Worm (Caenorhabditis elegans) whole organism, early embryonic: ENCODE data around the gene K07G6.1.
A peak's percentile ranks its signal among the peaks of the same experiment; 100 is the strongest.

Source experiments
- B0310.2 ChIP-seq: sonication (generic microtip); optimal IDR thresholded peaks from 2 replicates; lab custom pipeline; 2016; ENCODE audit warnings: mild to moderate bottlenecking, missing genetic modification characterization, missing compliant biosample characterization
- F13C5.2 ChIP-seq: sonication (generic microtip); optimal IDR thresholded peaks from 2 replicates; lab custom pipeline; 2017; ENCODE audit warnings: mild to moderate bottlenecking, missing genetic modification characterization, inconsistent platforms, missing compliant biosample characterization
- aly-1 ChIP-seq: sonication (generic microtip); optimal IDR thresholded peaks from 2 replicates; lab custom pipeline; 2016; ENCODE audit warnings: missing genetic modification characterization, missing compliant biosample characterization
- ama-1 ChIP-seq: fragments of 150-350 bp; optimal IDR thresholded peaks from 2 replicates; lab custom pipeline; 2014
- ceh-13 ChIP-seq: fragments of 200-800 bp; sonication (Bioruptor generic); optimal IDR thresholded peaks from 2 replicates; lab custom pipeline; 2018; ENCODE audit warnings: mild to moderate bottlenecking, missing genetic modification characterization, missing compliant biosample characterization
- ceh-36 ChIP-seq: sonication (generic microtip); optimal IDR thresholded peaks from 2 replicates; lab custom pipeline; 2016; ENCODE audit warnings: missing genetic modification characterization, inconsistent platforms, missing compliant biosample characterization
- ets-7 ChIP-seq: sonication (generic microtip); optimal IDR thresholded peaks from 2 replicates; lab custom pipeline; 2016; ENCODE audit warnings: missing genotype, missing genetic modification characterization, missing compliant biosample characterization
- flt-1 ChIP-seq: fragments of 200-800 bp; sonication (Bioruptor generic); IDR thresholded peaks from 2 replicates; pipeline ENCODE4 v1.3.6; 2022; ENCODE audit warnings: missing genetic modification characterization, missing compliant biosample characterization
- hmbx-1 ChIP-seq: sonication (generic microtip); optimal IDR thresholded peaks from 2 replicates; lab custom pipeline; 2016; ENCODE audit warnings: mild to moderate bottlenecking, missing genetic modification characterization, missing compliant biosample characterization
- hmg-4 ChIP-seq: fragments of 200-800 bp; sonication (Bioruptor generic); optimal IDR thresholded peaks from 2 replicates; lab custom pipeline; 2018; ENCODE audit warnings: mild to moderate bottlenecking, missing genetic modification characterization, missing compliant biosample characterization
- hnd-1 ChIP-seq: sonication (generic microtip); optimal IDR thresholded peaks from 2 replicates; lab custom pipeline; 2016; ENCODE audit warnings: missing genetic modification characterization, missing compliant biosample characterization
- pes-1 ChIP-seq: fragments of 200-800 bp; sonication (Bioruptor generic); IDR thresholded peaks from 2 replicates; pipeline ENCODE4 v1.3.6; 2022; ENCODE audit warnings: missing genetic modification reagents, missing genetic modification characterization, missing compliant biosample characterization
- scrt-1 ChIP-seq: fragments of 200-800 bp; sonication (Bioruptor generic); IDR thresholded peaks from 2 replicates; pipeline ENCODE4 v1.3.6; 2022; ENCODE audit warnings: missing genetic modification characterization, missing compliant biosample characterization
- sea-1 ChIP-seq: fragments of 200-800 bp; sonication (Bioruptor generic); conservative IDR thresholded peaks from 2 replicates; pipeline ENCODE4 v1.3.6; 2022; ENCODE audit warnings: missing genetic modification characterization, missing compliant biosample characterization
- tbx-11 ChIP-seq: fragments of 200-800 bp; sonication (Bioruptor generic); IDR thresholded peaks from 2 replicates; pipeline ENCODE4 v1.3.6; 2022; ENCODE audit warnings: missing genetic modification characterization, missing compliant biosample characterization
- tbx-37 ChIP-seq: fragments of 200-800 bp; sonication (Bioruptor generic); conservative IDR thresholded peaks from 2 replicates; pipeline ENCODE4 v1.3.6; 2022; ENCODE audit warnings: missing genetic modification reagents, missing genetic modification characterization, missing compliant biosample characterization
- tra-4 ChIP-seq: sonication (generic microtip); optimal IDR thresholded peaks from 2 replicates; lab custom pipeline; 2017; ENCODE audit warnings: missing genetic modification characterization, missing compliant biosample characterization

The K07G6.1 gene

ce11 chrII:1712938-1713337, 28.4 kb upstream of the K07G6.1 start, which contains the start of gene btb-7:
Gene btb-7, plus strand, starts transcription at chrII:1713238.
- TF ChIP-seq tbx-37: no peak
- TF ChIP-seq pes-1: no peak
- no peak for TF ChIP-seq ceh-13 (GFP tag; lab: Kevin White, UChicago)
- TF ChIP-seq flt-1 (GFP tag; lab: Robert Waterston, UW): no peak
- no peak for TF ChIP-seq ama-1 (lab: Kevin White, UChicago)
- no peak for TF ChIP-seq ets-7

- TF ChIP-seq ceh-13 (GFP tag; lab: Kevin White, UChicago): peak; percentile 1
- TF ChIP-seq hmg-4 (GFP tag; lab: Kevin White, UChicago): no peak
These were observed 26.5 kb upstream of the K07G6.1 start, which contains the start of gene btb-6 for ce11 chrII:1714772-1715353. Gene btb-6, plus strand, starts transcription at chrII:1715303.

DNA sequence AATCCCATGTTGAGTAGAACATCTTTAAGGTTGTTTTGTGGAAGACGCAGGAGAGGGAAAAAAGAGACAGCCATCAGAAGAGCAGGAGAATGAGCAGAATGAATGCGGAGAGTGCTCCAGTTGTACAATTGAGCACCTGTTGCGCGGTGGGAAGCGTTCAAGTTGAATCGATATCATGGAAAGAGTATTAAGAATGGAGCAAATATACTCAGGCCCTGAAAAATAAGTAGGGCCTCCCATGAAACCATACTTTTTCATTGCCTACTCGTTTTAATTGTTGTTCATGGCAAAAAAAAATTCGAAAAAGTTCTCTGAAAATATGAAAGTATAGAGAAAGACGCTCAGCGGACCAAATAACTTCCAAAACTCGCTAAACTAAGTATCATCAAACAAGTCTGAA, 22.2 kb upstream of the K07G6.1 start, which contains the start of gene fbxb-48:
TSS of gene fbxb-48 (minus strand) at position 101 of the 400 bp plus-strand sequence.
- TF ChIP-seq hnd-1 (tag; lab: Kevin White, UChicago) (no peak), ets-7 (no peak), pes-1 (no peak), scrt-1 (GFP tag; lab: Robert Waterston, UW) (no peak), aly-1 (tag; lab: Kevin White, UChicago) (no peak), ama-1 (lab: Kevin White, UChicago) (no peak), ceh-13 (GFP tag; lab: Kevin White, UChicago) (no peak), sea-1 (GFP tag; lab: Robert Waterston, UW) (no peak), B0310.2 (tag; lab: Kevin White, UChicago) (no peak), tbx-11 (GFP tag; lab: Robert Waterston, UW) (no peak)

ce11 chrII:1722394-1722793, 19.0 kb upstream of the K07G6.1 start, which contains the start of the genes fbxb-5 and btb-8:
Gene fbxb-5, minus strand, starts transcription at chrII:1722494.
Gene btb-8, plus strand, starts transcription at chrII:1722770.
- no peak for TF ChIP-seq hnd-1 (tag; lab: Kevin White, UChicago)
- no peak for TF ChIP-seq aly-1 (tag; lab: Kevin White, UChicago)
- no peak for TF ChIP-seq flt-1 (GFP tag; lab: Robert Waterston, UW)
- TF ChIP-seq ama-1 (lab: Kevin White, UChicago): no peak
- no peak for TF ChIP-seq hmg-4 (GFP tag; lab: Kevin White, UChicago)
- TF ChIP-seq tbx-11 (GFP tag; lab: Robert Waterston, UW): no peak
- no peak for TF ChIP-seq tra-4 (tag; lab: Kevin White, UChicago)
- TF ChIP-seq ceh-36 (tag; lab: Kevin White, UChicago): no peak
- no peak for TF ChIP-seq sea-1 (GFP tag; lab: Robert Waterston, UW)
- TF ChIP-seq ceh-13 (GFP tag; lab: Kevin White, UChicago): no peak
- no peak for TF ChIP-seq pes-1

ce11 chrII:1724314-1724713, 17.0 kb upstream of the K07G6.1 start, which contains the start of gene fbxb-11:
Gene fbxb-11, plus strand, starts transcription at chrII:1724614.
- no peak for TF ChIP-seq tbx-37

- TF ChIP-seq pes-1 (no peak), hmbx-1 (no peak), sea-1 (GFP tag; lab: Robert Waterston, UW) (no peak)
These were observed 15.6 kb upstream of the K07G6.1 start, which contains the start of gene F45C12.17 for ce11 chrII:1725735-1726134. Gene F45C12.17, plus strand, starts transcription at chrII:1726111.

ce11 chrII:1728253-1728652, 13.1 kb upstream of the K07G6.1 start, which contains the start of gene btb-9:
Gene btb-9, plus strand, starts transcription at chrII:1728506.
- TF ChIP-seq ama-1 (lab: Kevin White, UChicago) (no peak), scrt-1 (GFP tag; lab: Robert Waterston, UW) (no peak), ceh-13 (GFP tag; lab: Kevin White, UChicago) (no peak), ets-7 (no peak), tra-4 (tag; lab: Kevin White, UChicago) (no peak), tbx-37 (no peak), aly-1 (tag; lab: Kevin White, UChicago) (no peak), hmbx-1 (no peak), flt-1 (GFP tag; lab: Robert Waterston, UW) (no peak), pes-1 (no peak)

DNA sequence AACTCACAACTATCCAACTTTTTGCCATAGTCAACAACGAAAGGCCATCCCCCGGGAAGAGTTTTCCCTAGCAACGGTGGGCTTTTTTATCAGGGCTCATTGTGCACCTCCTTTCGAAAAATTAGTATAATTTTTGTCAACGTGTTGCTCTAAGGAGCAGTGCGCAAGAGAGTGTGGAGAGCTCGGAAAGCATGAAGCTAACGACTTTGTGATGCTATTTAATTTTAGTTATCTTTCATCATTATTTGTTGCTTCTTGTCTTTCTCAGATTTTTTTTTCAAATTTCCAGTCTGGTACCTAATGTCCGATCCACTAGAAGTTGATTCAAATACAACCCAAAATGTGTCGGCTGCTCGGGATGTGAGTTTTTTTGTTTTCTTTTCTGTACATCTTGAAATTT, 11.2 kb upstream of the K07G6.1 start, which contains the start of gene ceh-81:
TSS of gene ceh-81 (plus strand) at position 301 of the 400 bp plus-strand sequence.
- TF ChIP-seq tbx-11 (GFP tag; lab: Robert Waterston, UW) (no peak), aly-1 (tag; lab: Kevin White, UChicago) (no peak), sea-1 (GFP tag; lab: Robert Waterston, UW) (no peak), ceh-36 (tag; lab: Kevin White, UChicago) (no peak), ama-1 (lab: Kevin White, UChicago) (no peak), tbx-37 (no peak), scrt-1 (GFP tag; lab: Robert Waterston, UW) (no peak), hmg-4 (GFP tag; lab: Kevin White, UChicago) (no peak), F13C5.2 (tag; lab: Kevin White, UChicago) (no peak), ets-7 (no peak)

DNA sequence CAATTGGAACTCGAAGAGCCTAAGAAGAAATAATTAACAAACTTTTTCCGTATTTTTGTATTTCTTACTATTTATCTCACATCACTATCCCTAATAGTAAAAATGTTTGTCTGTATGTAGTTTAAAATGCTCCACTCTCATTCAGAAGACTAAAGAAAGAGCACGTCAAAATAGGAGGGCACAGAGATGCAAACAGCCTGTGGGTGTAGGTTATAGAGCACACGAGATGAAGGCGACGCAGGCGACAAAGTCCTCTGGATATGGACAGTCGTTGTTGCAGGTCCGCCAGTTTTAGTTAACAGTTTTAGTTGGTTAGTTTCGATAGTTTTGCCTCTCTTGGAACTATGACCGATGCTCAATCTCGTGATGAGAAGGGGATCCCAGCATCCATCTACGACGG, 9.4 kb upstream of the K07G6.1 start, which contains the start of gene ceh-82:
TSS of gene ceh-82 (plus strand) at position 301 of the 400 bp plus-strand sequence.
- TF ChIP-seq tra-4 (tag; lab: Kevin White, UChicago) (no peak), hnd-1 (tag; lab: Kevin White, UChicago) (no peak), pes-1 (no peak), ama-1 (lab: Kevin White, UChicago) (no peak), hmbx-1 (no peak), B0310.2 (tag; lab: Kevin White, UChicago) (no peak), hmg-4 (GFP tag; lab: Kevin White, UChicago) (no peak), ceh-13 (GFP tag; lab: Kevin White, UChicago) (no peak), tbx-37 (no peak)
